Worm (Caenorhabditis elegans) whole organism, late embryonic: ENCODE results near the gene pigq-1.

ENCODE experiments used
- ceh-45 ChIP-seq: fragments of 200-800 bp; sonication (Bioruptor generic); IDR thresholded peaks from 2 replicates; pipeline ENCODE4 v1.3.6; 2022; ENCODE audit warnings: missing genetic modification reagents, missing genetic modification characterization, missing compliant biosample characterization
- fkh-10 ChIP-seq: fragments of 150-350 bp; optimal IDR thresholded peaks from 2 replicates; lab custom pipeline; 2014; ENCODE audit warnings: missing biosample characterization, missing genetic modification reagents, missing genetic modification characterization
- madf-2 ChIP-seq: sonication (generic microtip); optimal IDR thresholded peaks from 2 replicates; lab custom pipeline; 2017; ENCODE audit warnings: missing genetic modification characterization, missing compliant biosample characterization
- nhr-11 ChIP-seq: fragments of 150-350 bp; optimal IDR thresholded peaks from 2 replicates; lab custom pipeline; 2014; ENCODE audit warnings: missing biosample characterization, missing genetic modification characterization

DNA sequence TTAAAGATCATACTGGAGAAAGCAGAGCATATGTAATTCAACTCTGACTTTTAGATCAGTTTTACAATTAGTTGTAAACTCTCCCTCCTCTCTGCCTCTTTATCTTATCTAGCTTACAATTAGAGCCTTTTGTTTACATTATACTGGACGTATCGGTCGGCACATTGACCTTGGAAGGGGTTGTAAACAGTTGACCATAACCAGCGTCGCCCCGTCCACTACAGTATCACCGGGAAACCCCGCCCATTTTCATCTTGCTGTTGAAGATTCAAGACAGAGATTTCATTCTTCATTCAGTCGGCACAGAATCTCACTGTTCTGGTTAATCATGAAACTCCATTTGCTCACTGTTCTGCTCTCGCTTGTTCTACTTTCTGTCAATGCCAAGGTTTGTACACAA lies 39.7 kb upstream of the pigq-1 start, which contains the start of gene sdz-27:
- TF ChIP-seq madf-2 (no peak), fkh-10 (GFP tag; lab: Kevin White, UChicago) (no peak), nhr-11 (no peak), ceh-45 (GFP tag; lab: Robert Waterston, UW) (no peak)
